Fruit fly (Drosophila melanogaster): ENCODE data around the gene CG12795.

CG12795 gene

dm6 chr2L:3478034-3478880 is 26.0 kb downstream of the CG12795 start, which contains the start of gene Thor (continued):
- TF ChIP-seq Ets65A (GFP tag) (peak; percentile 41), vfl (GFP tag; optimal IDR thresholded peaks at IDR 0.05) (peak; percentile 59), row (GFP tag; IDR thresholded peaks at IDR 0.05) (peak; percentile 56), jing (GFP tag; optimal IDR thresholded peaks at IDR 0.05) (no peak), Sry-β (GFP tag; optimal IDR thresholded peaks at IDR 0.05) (no peak), fd3F (GFP tag; optimal IDR thresholded peaks at IDR 0.05) (no peak), CG9727 (GFP tag; optimal IDR thresholded peaks at IDR 0.05) (peak; percentile 79), CG8478 (optimal IDR thresholded peaks at IDR 0.05) (no peak), tap (tag; optimal IDR thresholded peaks at IDR 0.05) (peak; percentile 50), CG34376 (GFP tag; optimal IDR thresholded peaks at IDR 0.05) (peak; percentile 93), CG11696 (GFP tag; IDR thresholded peaks at IDR 0.05) (peak; percentile 53; the same call in 1 of the 2 replicates), Lpt (GFP tag; optimal IDR thresholded peaks at IDR 0.05) (no peak), CG18619 (GFP tag; optimal IDR thresholded peaks at IDR 0.05) (peak; percentile 67), Sry-δ (GFP tag; optimal IDR thresholded peaks at IDR 0.05) (peak; percentile 11), CG32767 (GFP tag; IDR thresholded peaks at IDR 0.05) (peak; percentile 66), CG16863 (GFP tag; optimal IDR thresholded peaks at IDR 0.05) (peak; percentile 62), eyg (GFP tag; optimal IDR thresholded peaks at IDR 0.05) (peak; percentile 72), al (GFP tag; IDR thresholded peaks at IDR 0.05) (peak; percentile 8; the same call in 1 of the 2 replicates), CG1792 (GFP tag; optimal IDR thresholded peaks at IDR 0.05) (peak; percentile 51), peb (GFP tag; IDR thresholded peaks at IDR 0.05) (no peak), CHES-1-like (GFP tag; optimal IDR thresholded peaks at IDR 0.05) (peak; percentile 80), prd (optimal IDR thresholded peaks at IDR 0.05) (no peak), prd (GFP tag; IDR thresholded peaks at IDR 0.05) (peak; percentile 34; the same call in 2 of the 3 replicates), CG7372 (GFP tag; IDR thresholded peaks at IDR 0.05) (peak; percentile 13; the same call in 1 of the 2 replicates), sob (GFP tag; IDR thresholded peaks at IDR 0.05) (peak; percentile 76), luna (GFP tag; optimal IDR thresholded peaks at IDR 0.05) (peak; percentile 35), Opbp (GFP tag; IDR thresholded peaks at IDR 0.05; ENCODE audit: partially characterized antibody) (peak; percentile 71), Hmr (GFP tag; optimal IDR thresholded peaks at IDR 0.05) (peak; percentile 87), crol (GFP tag; IDR thresholded peaks at IDR 0.05) (peak; percentile 57), Xrp1 (GFP tag; IDR thresholded peaks at IDR 0.05) (peak; percentile 57), Fer3 (tag; optimal IDR thresholded peaks at IDR 0.05) (peak; percentile 74), schlank (tag; optimal IDR thresholded peaks at IDR 0.05) (peak; percentile 81), chm (GFP tag; IDR thresholded peaks at IDR 0.05) (peak; percentile 95), sc (optimal IDR thresholded peaks at IDR 0.05) (no peak), sc (GFP tag; optimal IDR thresholded peaks at IDR 0.05) (peak; percentile 41), Lim3 (GFP tag; IDR thresholded peaks at IDR 0.05) (no peak), CG10565 (GFP tag; optimal IDR thresholded peaks at IDR 0.05) (peak; percentile 17), CG8290 (GFP tag; optimal IDR thresholded peaks at IDR 0.05) (no peak), CG8290 (tag; optimal IDR thresholded peaks at IDR 0.05) (peak; percentile 65 to 94), CG6791 (GFP tag; IDR thresholded peaks at IDR 0.05; ENCODE audit: partially characterized antibody) (peak; percentile 70; the same call in 2 of the 3 replicates), Mad (GFP tag; optimal IDR thresholded peaks at IDR 0.05) (peak; percentile 43), lab (GFP tag; optimal IDR thresholded peaks at IDR 0.05) (peak; percentile 92), cato (GFP tag; optimal IDR thresholded peaks at IDR 0.05; ENCODE audit: borderline replicate concordance) (no peak), Poxn (GFP tag; IDR thresholded peaks at IDR 0.05) (peak; percentile 31; the same call in 1 of the 2 replicates), CG11456 (GFP tag; IDR thresholded peaks at IDR 0.05) (peak; percentile 86), Antp (GFP tag; optimal IDR thresholded peaks at IDR 0.05) (peak; percentile 78), CG1024 (GFP tag; IDR thresholded peaks at IDR 0.05) (peak; percentile 76), kay (GFP tag; optimal IDR thresholded peaks at IDR 0.05) (peak; percentile 24), insv (GFP tag; optimal IDR thresholded peaks at IDR 0.05) (peak in 1 of 2 experiments; percentile 25), CG30431 (GFP tag; optimal IDR thresholded peaks at IDR 0.05) (no peak), onecut (GFP tag; IDR thresholded peaks at IDR 0.05) (peak; percentile 69)
